Worm (Caenorhabditis elegans): Measurements from ENCODE around the gene C09B7.2.

Gene C09B7.2

ce11 chrX:2641094-2641493 is 26.8 kb upstream of the C09B7.2 start:
- no peak for TF ChIP-seq lin-35 (GFP tag; optimal IDR thresholded peaks at IDR 0.05)
- no peak for TF ChIP-seq cebp-1 (GFP tag; IDR thresholded peaks at IDR 0.05)
- TF ChIP-seq cebp-1 (tag; optimal IDR thresholded peaks at IDR 0.05) = peak; percentile 62

- no peak for TF ChIP-seq egrh-3 (GFP tag; IDR thresholded peaks at IDR 0.05)
- TF ChIP-seq attf-5 (GFP tag; optimal IDR thresholded peaks at IDR 0.05) = no peak
- TF ChIP-seq Y56A3A.18 (GFP tag; IDR thresholded peaks at IDR 0.05) = no peak
- TF ChIP-seq unc-130 (GFP tag; optimal IDR thresholded peaks at IDR 0.05) = no peak
- TF ChIP-seq attf-6 (GFP tag; IDR thresholded peaks at IDR 0.05) = no peak
- no peak for TF ChIP-seq madf-10 (tag; optimal IDR thresholded peaks at IDR 0.05)
- no peak for TF ChIP-seq B0035.1 (tag; optimal IDR thresholded peaks at IDR 0.05)
Observed at ce11 chrX:2654334-2654733, 13.6 kb upstream of the C09B7.2 start.

ce11 chrX:2663798-2664197 is 4.1 kb upstream of the C09B7.2 start:
- TF ChIP-seq snpc-1.1 (tag; optimal IDR thresholded peaks at IDR 0.05; ENCODE audit: insufficient read depth) (peak; percentile 78), snpc-4 (GFP tag; optimal IDR thresholded peaks at IDR 0.05) (peak; percentile 45), snpc-4 (tag; optimal IDR thresholded peaks at IDR 0.05) (peak; percentile 38 to 94 (median 81)), ztf-6 (GFP tag; IDR thresholded peaks at IDR 0.05) (no peak)

- TF ChIP-seq snpc-1.1 (tag; optimal IDR thresholded peaks at IDR 0.05; ENCODE audit: insufficient read depth) (no peak), mel-28 (tag; optimal IDR thresholded peaks at IDR 0.05; ENCODE audit: borderline replicate concordance) (no peak), hrde-1 (tag; optimal IDR thresholded peaks at IDR 0.05; ENCODE audit: borderline replicate concordance) (no peak), nhr-27 (tag; optimal IDR thresholded peaks at IDR 0.05) (no peak), hlh-26 (GFP tag; conservative IDR thresholded peaks at IDR 0.05) (no peak), B0019.2 (GFP tag; conservative IDR thresholded peaks at IDR 0.05) (no peak), lin-54 (GFP tag; optimal IDR thresholded peaks at IDR 0.05) (no peak), madf-6 (GFP tag; IDR thresholded peaks at IDR 0.05) (no peak)
Observed at ce11 chrX:2664273-2664672, 3.7 kb upstream of the C09B7.2 start, which contains the start of gene F54G2.1. TSS of gene F54G2.1 (minus strand) at chrX:2664373.

ce11 chrX:2673272-2673671 is 5.3 kb downstream of the C09B7.2 start, which contains the start of gene ser-7:
TSS of gene ser-7 (plus strand) at chrX:2673572.
- TF ChIP-seq bed-2 (GFP tag; IDR thresholded peaks at IDR 0.05) (no peak), nhr-27 (tag; optimal IDR thresholded peaks at IDR 0.05) (no peak), zfh-2 (GFP tag; conservative IDR thresholded peaks at IDR 0.05) (no peak), F55B11.4 (tag; optimal IDR thresholded peaks at IDR 0.05; ENCODE audit: borderline replicate concordance, insufficient read depth) (no peak), egrh-3 (GFP tag; IDR thresholded peaks at IDR 0.05) (no peak), zim-3 (tag; optimal IDR thresholded peaks at IDR 0.05) (no peak), die-1 (tag; optimal IDR thresholded peaks at IDR 0.05) (no peak), F23B12.7 (tag; optimal IDR thresholded peaks at IDR 0.05; ENCODE audit: insufficient read depth) (no peak), ccch-3 (GFP tag; optimal IDR thresholded peaks at IDR 0.05) (no peak), nfyb-1 (GFP tag; IDR thresholded peaks at IDR 0.05) (no peak), ztf-25 (GFP tag; IDR thresholded peaks at IDR 0.05) (no peak), rec-8 (tag; optimal IDR thresholded peaks at IDR 0.05) (no peak), ekl-4 (GFP tag; IDR thresholded peaks at IDR 0.05) (no peak)

Data from whole organism, young adult.